Worm (Caenorhabditis elegans): Measurements from ENCODE around the gene his-63.

DNA sequence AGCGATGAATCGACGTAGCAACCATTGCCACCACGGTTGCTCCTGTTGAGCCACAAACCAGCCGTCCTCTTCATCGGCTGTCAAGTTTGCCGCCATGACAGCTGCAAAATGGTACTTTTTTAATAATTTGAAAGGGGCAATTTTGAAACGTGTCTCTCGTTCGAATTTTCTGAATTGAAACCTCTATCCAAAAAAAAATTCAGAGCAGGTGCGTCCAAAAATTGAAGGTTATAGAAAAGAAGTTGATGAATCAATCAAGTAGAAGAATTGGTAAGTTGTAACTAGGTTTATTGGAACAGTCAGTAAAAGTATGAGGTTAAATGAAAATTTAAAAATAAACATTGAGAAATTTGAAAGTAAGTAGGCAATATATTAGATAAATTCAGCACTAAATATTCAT, 45.3 kb downstream of the his-63 start, which contains the start of gene T01G1.4:
- no peak for TF ChIP-seq pqm-1 (tag; optimal IDR thresholded peaks at IDR 0.05)
- TF ChIP-seq nhr-43 (tag; optimal IDR thresholded peaks at IDR 0.05; ENCODE audit: poor library complexity, severe bottlenecking): no peak
- TF ChIP-seq lin-39 (tag; optimal IDR thresholded peaks at IDR 0.05): no peak

All from whole organism, L3 larva.